Worm (Caenorhabditis elegans): ENCODE measurements around the gene dyf-13.

Gene dyf-13

DNA sequence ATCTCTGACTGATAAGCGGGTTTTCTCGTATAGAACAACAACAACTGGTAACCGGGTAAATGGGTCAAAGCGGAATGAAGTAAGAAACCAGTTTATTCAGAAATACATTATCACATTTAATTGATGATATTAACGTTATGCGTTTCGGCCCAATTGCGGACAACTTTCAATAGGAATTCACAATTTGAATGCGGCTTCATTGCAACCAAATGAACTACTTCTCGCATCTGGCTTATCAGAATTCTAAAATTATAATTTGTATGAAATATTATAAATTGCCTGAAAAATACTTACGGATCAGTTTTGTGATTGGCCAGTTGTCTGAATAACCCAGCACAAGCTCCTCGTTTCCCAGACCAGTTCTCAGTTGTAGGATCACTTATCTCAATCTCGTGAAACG is 2.4 kb downstream of the dyf-13 start, which contains the start of gene col-36:
TSS of gene col-36 (minus strand) at position 101 of the 400 bp plus-strand sequence.
- no peak for TF ChIP-seq nhr-41 (GFP tag; IDR thresholded peaks at IDR 0.05)
- no peak for TF ChIP-seq saeg-2 (GFP tag; IDR thresholded peaks at IDR 0.05)
- no peak for TF ChIP-seq unc-39 (tag; optimal IDR thresholded peaks at IDR 0.05)
- no peak for TF ChIP-seq F37D6.2 (tag; optimal IDR thresholded peaks at IDR 0.05)
- no peak for TF ChIP-seq zfp-2 (tag; optimal IDR thresholded peaks at IDR 0.05)
- no peak for TF ChIP-seq hlh-30 (tag; optimal IDR thresholded peaks at IDR 0.05; ENCODE audit: insufficient read depth)
- TF ChIP-seq zip-11 (GFP tag; IDR thresholded peaks at IDR 0.05), result no peak
- TF ChIP-seq sdz-12 (GFP tag; optimal IDR thresholded peaks at IDR 0.05), result no peak
- TF ChIP-seq dpl-1 (GFP tag; optimal IDR thresholded peaks at IDR 0.05), result no peak
- TF ChIP-seq zag-1 (tag; optimal IDR thresholded peaks at IDR 0.05), result no peak
- no peak for TF ChIP-seq R02D3.7 (tag; optimal IDR thresholded peaks at IDR 0.05)
- no peak for TF ChIP-seq gei-8 (GFP tag; optimal IDR thresholded peaks at IDR 0.05)
- TF ChIP-seq duxl-1 (tag; optimal IDR thresholded peaks at IDR 0.05; ENCODE audit: poor library complexity), result no peak
- TF ChIP-seq spr-1 (tag; optimal IDR thresholded peaks at IDR 0.05), result no peak
- no peak for TF ChIP-seq lin-15B (tag; optimal IDR thresholded peaks at IDR 0.05)
- TF ChIP-seq Y5F2A.4 (GFP tag; optimal IDR thresholded peaks at IDR 0.05), result no peak
- TF ChIP-seq lsy-2 (tag; optimal IDR thresholded peaks at IDR 0.05), result no peak
- TF ChIP-seq skn-1 (tag; optimal IDR thresholded peaks at IDR 0.05), result no peak
- TF ChIP-seq lin-39 (tag; optimal IDR thresholded peaks at IDR 0.05), result no peak
- no peak for TF ChIP-seq ceh-20 (GFP tag; IDR thresholded peaks at IDR 0.05)

DNA sequence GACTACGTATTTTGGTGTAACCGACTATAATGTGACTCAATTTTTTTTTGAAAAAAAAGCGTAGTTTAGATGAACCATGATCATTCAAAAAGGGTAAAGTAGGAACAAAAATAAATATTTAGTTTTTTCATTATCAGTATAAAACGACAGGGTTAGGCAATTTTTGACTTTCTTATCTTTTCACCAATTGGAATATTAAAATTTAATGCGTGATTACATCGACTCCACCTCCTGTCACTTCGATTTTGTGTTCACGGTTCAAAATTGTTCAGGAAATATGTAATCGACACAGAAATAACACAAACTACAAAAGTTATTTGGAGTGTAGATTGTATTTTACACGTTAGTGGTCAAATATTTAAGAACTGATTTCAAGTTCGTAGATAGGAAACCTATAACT is 4.4 kb downstream of the dyf-13 start:
- TF ChIP-seq nhr-111 (GFP tag; optimal IDR thresholded peaks at IDR 0.05) (no peak), nhr-25 (tag; optimal IDR thresholded peaks at IDR 0.05; ENCODE audit: borderline replicate concordance, insufficient read depth) (no peak), zip-11 (GFP tag; IDR thresholded peaks at IDR 0.05) (no peak), zag-1 (tag; optimal IDR thresholded peaks at IDR 0.05) (no peak), T20F7.1 (GFP tag; optimal IDR thresholded peaks at IDR 0.05) (no peak), ceh-44 (GFP tag; IDR thresholded peaks at IDR 0.05) (no peak), D1046.2 (GFP tag; IDR thresholded peaks at IDR 0.05) (no peak), nhr-10 (tag; optimal IDR thresholded peaks at IDR 0.05) (no peak), php-3 (GFP tag; IDR thresholded peaks at IDR 0.05) (peak; percentile 90), lin-38 (GFP tag; IDR thresholded peaks at IDR 0.05) (no peak), hlh-11 (tag; optimal IDR thresholded peaks at IDR 0.05) (peak; percentile 60), fkh-10 (GFP tag; optimal IDR thresholded peaks at IDR 0.05) (no peak), nhr-77 (tag; optimal IDR thresholded peaks at IDR 0.05) (peak; percentile 76), F26F4.8 (GFP tag; conservative IDR thresholded peaks at IDR 0.05) (no peak), F49E8.2 (tag; optimal IDR thresholded peaks at IDR 0.05; ENCODE audit: borderline replicate concordance) (no peak), jun-1 (tag; optimal IDR thresholded peaks at IDR 0.05) (no peak), pqm-1 (tag; optimal IDR thresholded peaks at IDR 0.05) (peak; percentile 92), nhr-6 (tag; optimal IDR thresholded peaks at IDR 0.05) (no peak), mxl-3 (GFP tag; optimal IDR thresholded peaks at IDR 0.05) (no peak), daf-16 (GFP tag; optimal IDR thresholded peaks at IDR 0.05) (no peak), daf-16 (tag; optimal IDR thresholded peaks at IDR 0.05) (peak; percentile 65), dmd-6 (GFP tag; IDR thresholded peaks at IDR 0.05) (peak; percentile 91), dmd-9 (GFP tag; IDR thresholded peaks at IDR 0.05) (no peak), nhr-48 (tag; optimal IDR thresholded peaks at IDR 0.05) (peak; percentile 12), ceh-20 (GFP tag; IDR thresholded peaks at IDR 0.05) (no peak), nhr-28 (tag; optimal IDR thresholded peaks at IDR 0.05) (peak; percentile 97), duxl-1 (tag; optimal IDR thresholded peaks at IDR 0.05; ENCODE audit: poor library complexity) (no peak), daf-19 (GFP tag; conservative IDR thresholded peaks at IDR 0.05) (no peak), dve-1 (tag; optimal IDR thresholded peaks at IDR 0.05; ENCODE audit: insufficient read depth) (peak; percentile 80), dmd-8 (GFP tag; IDR thresholded peaks at IDR 0.05) (no peak), ZK337.2 (GFP tag; IDR thresholded peaks at IDR 0.05) (no peak), nhr-102 (tag; optimal IDR thresholded peaks at IDR 0.05) (peak; percentile 46), daf-12 (tag; optimal IDR thresholded peaks at IDR 0.05) (no peak)

Measured in whole organism, L4 larva.